Fruit fly (Drosophila melanogaster): ENCODE measurements around the gene CG2924.

CG2924 gene

dm6 chrX:2249763-2250162 lies 20.8 kb downstream of the CG2924 start, which contains the start of gene crn (continued):
- TF ChIP-seq Sry-δ (GFP tag; optimal IDR thresholded peaks at IDR 0.05) (peak; percentile 28), Lpt (GFP tag; optimal IDR thresholded peaks at IDR 0.05) (no peak), Opbp (GFP tag; IDR thresholded peaks at IDR 0.05; ENCODE audit: partially characterized antibody) (peak; percentile 77; the same call in 2 of the 3 replicates), CG14860 (GFP tag; IDR thresholded peaks at IDR 0.05; ENCODE audit: partially characterized antibody) (peak; percentile 73), unc-4 (GFP tag; IDR thresholded peaks at IDR 0.05; ENCODE audit: partially characterized antibody) (peak; percentile 53; the same call in 1 of the 2 replicates), CG16813 (GFP tag; IDR thresholded peaks at IDR 0.05; ENCODE audit: partially characterized antibody) (peak; percentile 59; the same call in 2 of the 3 replicates), onecut (GFP tag; IDR thresholded peaks at IDR 0.05) (no peak), Pdp1 (GFP tag; optimal IDR thresholded peaks at IDR 0.05) (no peak), jigr1 (GFP tag; IDR thresholded peaks at IDR 0.05) (no peak), pzg (GFP tag; optimal IDR thresholded peaks at IDR 0.05) (peak; percentile 34), CG2678 (tag; optimal IDR thresholded peaks at IDR 0.05) (no peak), CG7357 (GFP tag; IDR thresholded peaks at IDR 0.05) (peak; percentile 83), CG10654 (GFP tag; optimal IDR thresholded peaks at IDR 0.05) (no peak), HmgZ (tag; optimal IDR thresholded peaks at IDR 0.05) (no peak), ci (GFP tag; IDR thresholded peaks at IDR 0.05) (no peak), CG10321 (GFP tag; IDR thresholded peaks at IDR 0.05) (no peak), HLHmδ (GFP tag; optimal IDR thresholded peaks at IDR 0.05) (no peak), CG5953 (GFP tag; IDR thresholded peaks at IDR 0.05) (no peak), lbe (GFP tag; optimal IDR thresholded peaks at IDR 0.05) (no peak), HHEX (GFP tag; optimal IDR thresholded peaks at IDR 0.05) (no peak), Ets65A (GFP tag) (no peak), trem (tag; optimal IDR thresholded peaks at IDR 0.05) (peak; percentile 17), bcd (GFP tag; optimal IDR thresholded peaks at IDR 0.05) (no peak), bbx (GFP tag; IDR thresholded peaks at IDR 0.05; ENCODE audit: partially characterized antibody) (peak; percentile 68), Stat92E (GFP tag; optimal IDR thresholded peaks at IDR 0.05) (no peak), Mad (GFP tag; optimal IDR thresholded peaks at IDR 0.05) (no peak), CG3995 (GFP tag; optimal IDR thresholded peaks at IDR 0.05) (peak; percentile 10), twi (tag; optimal IDR thresholded peaks at IDR 0.05) (no peak), CG14667 (GFP tag; IDR thresholded peaks at IDR 0.05) (no peak), chinmo (GFP tag; IDR thresholded peaks at IDR 0.05; ENCODE audit: partially characterized antibody) (0 out of 4 replicates have a peak, but pooled peaks have one; percentile 65), knrl (GFP tag; IDR thresholded peaks at IDR 0.05; ENCODE audit: partially characterized antibody) (peak; percentile 46; the same call in 1 of the 3 replicates), ac (GFP tag; optimal IDR thresholded peaks at IDR 0.05) (no peak), grau (tag; optimal IDR thresholded peaks at IDR 0.05) (no peak), pita (GFP tag; optimal IDR thresholded peaks at IDR 0.05) (no peak), CG9876 (GFP tag; optimal IDR thresholded peaks at IDR 0.05) (no peak), Dll (GFP tag; IDR thresholded peaks at IDR 0.05; ENCODE audit: partially characterized antibody) (peak; percentile 61), pnt (GFP tag; optimal IDR thresholded peaks at IDR 0.05) (no peak), danr (GFP tag; IDR thresholded peaks at IDR 0.05) (no peak), jing (GFP tag; optimal IDR thresholded peaks at IDR 0.05) (no peak), CG17361 (GFP tag; IDR thresholded peaks at IDR 0.05) (no peak), ind (GFP tag; optimal IDR thresholded peaks at IDR 0.05) (no peak), Nf-YA (GFP tag; IDR thresholded peaks at IDR 0.05) (no peak), CG30020 (tag; optimal IDR thresholded peaks at IDR 0.05) (peak; percentile 43), CG6791 (GFP tag; IDR thresholded peaks at IDR 0.05; ENCODE audit: partially characterized antibody) (peak; percentile 63; the same call in 1 of the 3 replicates), Dfd (GFP tag; optimal IDR thresholded peaks at IDR 0.05) (no peak), CG12104 (GFP tag; optimal IDR thresholded peaks at IDR 0.05) (no peak), CG14710 (tag; optimal IDR thresholded peaks at IDR 0.05) (peak; percentile 6), Tbp (GFP tag; optimal IDR thresholded peaks at IDR 0.05) (no peak), CG18599 (GFP tag; optimal IDR thresholded peaks at IDR 0.05) (no peak), Dip3 (GFP tag; optimal IDR thresholded peaks at IDR 0.05) (no peak)

Data from whole organism, embryonic.